Fruit fly (Drosophila melanogaster): ENCODE results near the gene aly.

Gene aly

DNA sequence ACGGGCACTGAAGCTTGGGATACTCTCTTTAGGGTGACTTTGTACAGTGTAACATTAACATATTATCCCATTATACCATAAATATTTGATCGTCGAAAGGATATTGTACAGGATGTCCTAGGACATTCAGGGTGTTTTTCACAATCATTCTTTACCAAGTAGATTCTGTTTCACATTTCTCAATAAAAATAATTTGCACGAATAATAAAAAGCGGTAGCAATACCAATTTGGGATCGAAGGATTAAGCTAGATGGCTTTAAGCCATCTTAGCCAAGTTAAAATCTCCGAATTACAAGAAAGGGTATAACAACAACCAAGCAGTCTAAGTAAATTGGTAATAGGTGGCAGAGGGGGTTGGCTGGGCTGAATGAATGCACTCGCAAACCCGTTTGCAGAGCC is 48.1 kb upstream of the aly start (continued):
- TF ChIP-seq Eip93F (GFP tag; optimal IDR thresholded peaks at IDR 0.05) (no peak), dsx (GFP tag; optimal IDR thresholded peaks at IDR 0.05; ENCODE audit: poor library complexity, severe bottlenecking) (no peak), CG8119 (GFP tag; IDR thresholded peaks at IDR 0.05) (no peak; the same call in 2 of the 3 replicates), Eip78C (GFP tag) (peak; percentile 91), vri (GFP tag; optimal IDR thresholded peaks at IDR 0.05) (peak; percentile 16), fkh (GFP tag; optimal IDR thresholded peaks at IDR 0.05) (no peak), OdsH (GFP tag; optimal IDR thresholded peaks at IDR 0.05) (peak; percentile 53), ss (GFP tag; optimal IDR thresholded peaks at IDR 0.05) (no peak), Eip75B (GFP tag; optimal IDR thresholded peaks at IDR 0.05) (peak; percentile 29), CG8319 (GFP tag; optimal IDR thresholded peaks at IDR 0.05) (no peak), CG6163 (GFP tag; IDR thresholded peaks at IDR 0.05) (peak; percentile 8; the same call in 1 of the 3 replicates), Blimp-1 (GFP tag; optimal IDR thresholded peaks at IDR 0.05) (peak; percentile 27), Sox15 (GFP tag; optimal IDR thresholded peaks at IDR 0.05) (peak; percentile 44), net (GFP tag; optimal IDR thresholded peaks at IDR 0.05) (peak; percentile 13), CG10669 (GFP tag; optimal IDR thresholded peaks at IDR 0.05) (peak; percentile 29), achi (GFP tag; optimal IDR thresholded peaks at IDR 0.05) (peak; percentile 55), topi (GFP tag; optimal IDR thresholded peaks at IDR 0.05) (peak; percentile 75), svp (GFP tag) (peak; percentile 88), CG11902 (GFP tag; optimal IDR thresholded peaks at IDR 0.05) (peak; percentile 52), CG7368 (GFP tag; optimal IDR thresholded peaks at IDR 0.05) (peak; percentile 26), Sox102F (GFP tag; optimal IDR thresholded peaks at IDR 0.05) (peak; percentile 47), dac (GFP tag; optimal IDR thresholded peaks at IDR 0.05) (no peak), esn (GFP tag; optimal IDR thresholded peaks at IDR 0.05) (peak; percentile 66)

- TF ChIP-seq CG31627 (GFP tag; optimal IDR thresholded peaks at IDR 0.05) = peak; percentile 34
- TF ChIP-seq OdsH (GFP tag; optimal IDR thresholded peaks at IDR 0.05) = peak; percentile 49
- TF ChIP-seq cyc (GFP tag; optimal IDR thresholded peaks at IDR 0.05) = peak; percentile 51
- peak; percentile 39; the same call in 1 of the 3 replicates for TF ChIP-seq CG8119 (GFP tag; IDR thresholded peaks at IDR 0.05)
- peak; percentile 30 for TF ChIP-seq CG34406 (GFP tag; optimal IDR thresholded peaks at IDR 0.05)
- peak; percentile 56 for TF ChIP-seq topi (GFP tag; optimal IDR thresholded peaks at IDR 0.05)
- TF ChIP-seq CG6163 (GFP tag; IDR thresholded peaks at IDR 0.05) = peak; percentile 53
- peak; percentile 48 for TF ChIP-seq Smox (GFP tag; optimal IDR thresholded peaks at IDR 0.05)
- TF ChIP-seq fkh (GFP tag; optimal IDR thresholded peaks at IDR 0.05) = no peak
- peak; percentile 55 for TF ChIP-seq pdm3 (GFP tag; optimal IDR thresholded peaks at IDR 0.05)
- TF ChIP-seq dsx (GFP tag; optimal IDR thresholded peaks at IDR 0.05; ENCODE audit: poor library complexity, severe bottlenecking) = peak; percentile 42
- peak; percentile 3 for TF ChIP-seq CG4318 (GFP tag; optimal IDR thresholded peaks at IDR 0.05)
- TF ChIP-seq fd85E (GFP tag; optimal IDR thresholded peaks at IDR 0.05) = no peak
- no peak; the same call in 2 of the 3 replicates for TF ChIP-seq eg (GFP tag; IDR thresholded peaks at IDR 0.05)
- peak; percentile 55 for TF ChIP-seq achi (GFP tag; optimal IDR thresholded peaks at IDR 0.05)
- TF ChIP-seq Eip93F (GFP tag; optimal IDR thresholded peaks at IDR 0.05) = no peak
- TF ChIP-seq Eip75B (GFP tag; optimal IDR thresholded peaks at IDR 0.05) = peak; percentile 37
- TF ChIP-seq fd59A (GFP tag; optimal IDR thresholded peaks at IDR 0.05) = peak; percentile 46
- TF ChIP-seq salr (GFP tag; optimal IDR thresholded peaks at IDR 0.05) = no peak
- TF ChIP-seq Lpt (GFP tag; optimal IDR thresholded peaks at IDR 0.05) = no peak
- 0 out of 2 replicates have a peak, but pooled peaks have one; percentile 20 for TF ChIP-seq CG15336 (GFP tag; IDR thresholded peaks at IDR 0.05)
- TF ChIP-seq CG9139 (GFP tag; optimal IDR thresholded peaks at IDR 0.05) = peak; percentile 10
- TF ChIP-seq acj6 (GFP tag; optimal IDR thresholded peaks at IDR 0.05) = peak; percentile 51
- peak; percentile 51 for TF ChIP-seq lz (GFP tag; optimal IDR thresholded peaks at IDR 0.05)
- TF ChIP-seq spab (GFP tag; optimal IDR thresholded peaks at IDR 0.05) = peak; percentile 63
- TF ChIP-seq Blimp-1 (GFP tag; optimal IDR thresholded peaks at IDR 0.05) = no peak
- TF ChIP-seq Sox102F (GFP tag; optimal IDR thresholded peaks at IDR 0.05) = peak; percentile 29
- no peak for TF ChIP-seq dac (GFP tag; optimal IDR thresholded peaks at IDR 0.05)
- peak; percentile 0 for TF ChIP-seq Hr4 (GFP tag; optimal IDR thresholded peaks at IDR 0.05)
- TF ChIP-seq CG6808 (GFP tag; optimal IDR thresholded peaks at IDR 0.05) = peak; percentile 36
- TF ChIP-seq vri (GFP tag; optimal IDR thresholded peaks at IDR 0.05) = no peak
- peak; percentile 20 for TF ChIP-seq CG6792 (GFP tag; optimal IDR thresholded peaks at IDR 0.05)
- TF ChIP-seq Ets96B (tag; optimal IDR thresholded peaks at IDR 0.05) = peak; percentile 66
- peak; percentile 41 for TF ChIP-seq Sox14 (GFP tag; optimal IDR thresholded peaks at IDR 0.05)
- peak; percentile 32 for TF ChIP-seq CG10669 (GFP tag; optimal IDR thresholded peaks at IDR 0.05)
- TF ChIP-seq CG7368 (GFP tag; optimal IDR thresholded peaks at IDR 0.05) = no peak
- TF ChIP-seq CG11294 (GFP tag; IDR thresholded peaks at IDR 0.05) = no peak
- TF ChIP-seq CG11902 (GFP tag; optimal IDR thresholded peaks at IDR 0.05) = peak; percentile 43
- peak; percentile 48 for TF ChIP-seq CG3032 (tag; optimal IDR thresholded peaks at IDR 0.05)
- peak; percentile 68 for TF ChIP-seq CG10631 (GFP tag; optimal IDR thresholded peaks at IDR 0.05)
- peak; percentile 87 for TF ChIP-seq Eip78C (GFP tag)
These were observed 47.1 kb upstream of the aly start for dm6 chr3L:3073460-3073859.
